Worm (Caenorhabditis elegans) whole organism, L1 larva: ENCODE data around the gene ZC449.7.

Experiments
- C04F5.9 ChIP-seq: sonication (generic microtip); optimal IDR thresholded peaks from 2 replicates; lab custom pipeline; 2016; ENCODE audit warnings: missing genetic modification characterization, missing compliant biosample characterization
- C16A3.4 ChIP-seq: fragments of 150-350 bp; optimal IDR thresholded peaks from 2 replicates; lab custom pipeline; 2014; ENCODE audit warnings: missing biosample characterization, missing genetic modification characterization
- C34B4.2 ChIP-seq: sonication (generic microtip); optimal IDR thresholded peaks from 2 replicates; lab custom pipeline; 2017; ENCODE audit warnings: mild to moderate bottlenecking, missing genetic modification characterization, missing compliant biosample characterization
- F16B12.6 ChIP-seq: fragments of 150-350 bp; optimal IDR thresholded peaks from 2 replicates; lab custom pipeline; 2014; ENCODE audit warnings: missing biosample characterization, missing genetic modification characterization
- Y116A8C.19 ChIP-seq: sonication (generic microtip); optimal IDR thresholded peaks from 2 replicates; lab custom pipeline; 2016; ENCODE audit warnings: missing compliant biosample characterization, missing genetic modification characterization, borderline replicate concordance
- alr-1 ChIP-seq: fragments of 200-800 bp; sonication (Bioruptor generic); optimal IDR thresholded peaks from 2 replicates; lab custom pipeline; 2018; ENCODE audit warnings: borderline replicate concordance, mild to moderate bottlenecking, missing genetic modification characterization, missing compliant biosample characterization
- ceh-82 ChIP-seq, 3 experiments: fragments of 150-350 bp in 1 of 3; sonication (generic microtip) in 2 of 3; optimal IDR thresholded peaks; 2 replicates each; lab custom pipeline; 2014 to 2017; ENCODE audit warnings: missing biosample characterization in 3 of 3, missing genetic modification characterization in 3 of 3
- ceh-88 ChIP-seq: fragments of 200-800 bp; sonication (Bioruptor generic); IDR thresholded peaks from 2 replicates; pipeline ENCODE4 v1.3.6; 2022; ENCODE audit warnings: missing genetic modification characterization, missing compliant biosample characterization
- ceh-90 ChIP-seq: sonication (generic microtip); optimal IDR thresholded peaks from 2 replicates; lab custom pipeline; 2016; ENCODE audit warnings: missing genetic modification characterization, missing compliant biosample characterization
- ces-1 ChIP-seq: fragments of 150-350 bp; optimal IDR thresholded peaks from 2 replicates; lab custom pipeline; 2014; ENCODE audit warnings: missing biosample characterization, missing genetic modification reagents, missing genetic modification characterization
- dpl-1 ChIP-seq, 3 experiments: fragments of 150-350 bp in 2 of 3; sonication (generic microtip) in 1 of 3; optimal IDR thresholded peaks; 2 replicates each; lab custom pipeline; 2014 to 2017; ENCODE audit warnings: missing biosample characterization in 3 of 3, missing genetic modification characterization in 3 of 3, missing genetic modification reagents in 3 of 3
- dsc-1 ChIP-seq: sonication (generic microtip); optimal IDR thresholded peaks from 2 replicates; lab custom pipeline; 2016; ENCODE audit warnings: mild to moderate bottlenecking, missing genetic modification characterization, missing compliant biosample characterization
- efl-1 ChIP-seq, 4 experiments: fragments of 150-350 bp; optimal IDR thresholded peaks in 3 of 4; peaks in 1 of 4; 1 replicate in 1 of 4; 2 replicates in 3 of 4; lab custom pipeline; 2014; ENCODE audit warnings: missing biosample characterization in 2 of 4, missing genetic modification characterization in 2 of 4, missing genetic modification reagents in 2 of 4
- efl-3 ChIP-seq: fragments of 200-800 bp; sonication (Bioruptor generic); optimal IDR thresholded peaks from 2 replicates; lab custom pipeline; 2018; ENCODE audit warnings: mild to moderate bottlenecking, missing genetic modification characterization, missing compliant biosample characterization
- egl-13 ChIP-seq: sonication (generic microtip); optimal IDR thresholded peaks from 2 replicates; lab custom pipeline; 2016; ENCODE audit warnings: missing genotype, missing genetic modification reagents, missing genetic modification characterization, missing compliant biosample characterization
- elt-2 ChIP-seq: sonication (generic microtip); optimal IDR thresholded peaks from 2 replicates; lab custom pipeline; 2016; ENCODE audit warnings: missing genetic modification characterization, mild to moderate bottlenecking, inconsistent platforms, missing compliant biosample characterization, missing genetic modification reagents
- ets-5 ChIP-seq: fragments of 200-800 bp; sonication (Bioruptor generic); IDR thresholded peaks from 2 replicates; pipeline ENCODE4 v1.3.6; 2022; ENCODE audit warnings: missing genetic modification characterization, missing compliant biosample characterization
- fkh-4 ChIP-seq: sonication (generic microtip); optimal IDR thresholded peaks from 2 replicates; lab custom pipeline; 2016; ENCODE audit warnings: missing compliant biosample characterization, missing genetic modification characterization, borderline replicate concordance
- fos-1 ChIP-seq: fragments of 150-350 bp; optimal IDR thresholded peaks from 2 replicates; lab custom pipeline; 2014; ENCODE audit warnings: missing biosample characterization, missing genetic modification characterization
- hlh-17 ChIP-seq: fragments of 200-800 bp; sonication (Bioruptor generic); optimal IDR thresholded peaks from 2 replicates; lab custom pipeline; 2018; ENCODE audit warnings: missing genetic modification characterization, mild to moderate bottlenecking, missing compliant biosample characterization, moderate library complexity, borderline replicate concordance
- hpl-2 ChIP-seq: fragments of 150-350 bp; optimal IDR thresholded peaks from 2 replicates; lab custom pipeline; 2014; ENCODE audit warnings: missing biosample characterization, missing genetic modification reagents, missing genetic modification characterization
- irx-1 ChIP-seq: sonication (generic microtip); optimal IDR thresholded peaks from 2 replicates; lab custom pipeline; 2016; ENCODE audit warnings: missing genetic modification characterization, missing compliant biosample characterization
- isw-1 ChIP-seq: fragments of 200-800 bp; sonication (Bioruptor generic); IDR thresholded peaks from 2 replicates; pipeline ENCODE4 v1.3.6; 2022; ENCODE audit warnings: missing genetic modification characterization, missing compliant biosample characterization
- jun-1 ChIP-seq: fragments of 150-350 bp; optimal IDR thresholded peaks from 2 replicates; lab custom pipeline; 2014; ENCODE audit warnings: missing biosample characterization, missing genetic modification reagents, missing genetic modification characterization
- lin-13 ChIP-seq: fragments of 150-350 bp; optimal IDR thresholded peaks from 2 replicates; lab custom pipeline; 2014; ENCODE audit warnings: missing biosample characterization, missing genetic modification reagents, missing genetic modification characterization
- lin-35 ChIP-seq, 2 experiments: fragments of 150-350 bp; optimal IDR thresholded peaks; 2 replicates each; lab custom pipeline; 2014; ENCODE audit warnings: missing biosample characterization in 2 of 2, missing genetic modification characterization in 2 of 2, missing genetic modification reagents in 2 of 2
- lin-39 ChIP-seq: fragments of 150-350 bp; optimal IDR thresholded peaks from 2 replicates; lab custom pipeline; 2014; ENCODE audit warnings: missing biosample characterization, missing genetic modification reagents, missing genetic modification characterization
- lir-3 ChIP-seq: sonication (generic microtip); optimal IDR thresholded peaks from 2 replicates; lab custom pipeline; 2016; ENCODE audit warnings: mild to moderate bottlenecking, missing genetic modification characterization, moderate library complexity, missing compliant biosample characterization; ENCODE audit not compliant: poor library complexity
- mdl-1 ChIP-seq, 2 experiments: fragments of 150-350 bp; optimal IDR thresholded peaks; 2 replicates each; lab custom pipeline; 2014 to 2017; ENCODE audit warnings: missing biosample characterization in 2 of 2, missing genetic modification characterization in 2 of 2, inconsistent platforms in 1 of 2
- mef-2 ChIP-seq: fragments of 150-350 bp; optimal IDR thresholded peaks from 2 replicates; lab custom pipeline; 2014; ENCODE audit warnings: missing biosample characterization, missing genetic modification characterization
- nhr-11 ChIP-seq: fragments of 150-350 bp; optimal IDR thresholded peaks from 2 replicates; lab custom pipeline; 2014; ENCODE audit warnings: missing biosample characterization, missing genetic modification characterization
- nhr-12 ChIP-seq: sonication (generic microtip); optimal IDR thresholded peaks from 2 replicates; lab custom pipeline; 2017; ENCODE audit warnings: missing biosample characterization, missing genetic modification characterization
- nhr-28 ChIP-seq: fragments of 150-350 bp; optimal IDR thresholded peaks from 2 replicates; lab custom pipeline; 2014; ENCODE audit warnings: missing biosample characterization, missing genetic modification characterization
- nhr-47 ChIP-seq: sonication (generic microtip); optimal IDR thresholded peaks from 2 replicates; lab custom pipeline; 2016; ENCODE audit warnings: mild to moderate bottlenecking, missing genetic modification characterization, moderate library complexity, missing compliant biosample characterization
- nhr-77 ChIP-seq: fragments of 150-350 bp; optimal IDR thresholded peaks from 2 replicates; lab custom pipeline; 2014; ENCODE audit warnings: missing biosample characterization, missing genetic modification characterization
- nhr-84 ChIP-seq: sonication (generic microtip); optimal IDR thresholded peaks from 2 replicates; lab custom pipeline; 2017; ENCODE audit warnings: missing biosample characterization, missing genetic modification characterization
- nhr-85 ChIP-seq: sonication (generic microtip); peaks from one replicate; lab custom pipeline; 2016; ENCODE audit warnings: missing genetic modification characterization, inconsistent platforms, missing compliant biosample characterization
- pag-3 ChIP-seq: sonication (generic microtip); optimal IDR thresholded peaks from 2 replicates; lab custom pipeline; 2017; ENCODE audit warnings: missing genetic modification characterization, mild to moderate bottlenecking, missing compliant biosample characterization, antibody characterized with exemption, borderline replicate concordance; ENCODE audit not compliant: insufficient read depth
- pqm-1 ChIP-seq: sonication (generic microtip); optimal IDR thresholded peaks from 3 replicates; lab custom pipeline; 2017; ENCODE audit warnings: missing biosample characterization, missing genetic modification characterization
- skn-1 ChIP-seq: fragments of 150-350 bp; optimal IDR thresholded peaks from 2 replicates; lab custom pipeline; 2014; ENCODE audit warnings: missing biosample characterization, missing genetic modification characterization
- snpc-4 ChIP-seq: fragments of 150-350 bp; optimal IDR thresholded peaks from 2 replicates; lab custom pipeline; 2014; ENCODE audit warnings: missing biosample characterization, missing genetic modification characterization
- sptf-1 ChIP-seq: fragments of 150-350 bp; optimal IDR thresholded peaks from 2 replicates; lab custom pipeline; 2014; ENCODE audit warnings: missing biosample characterization, missing genetic modification characterization
- sup-37 ChIP-seq: fragments of 200-800 bp; sonication (Bioruptor generic); optimal IDR thresholded peaks from 2 replicates; lab custom pipeline; 2018; ENCODE audit warnings: mild to moderate bottlenecking, missing genetic modification characterization, missing compliant biosample characterization
- tbx-2 ChIP-seq: sonication (generic microtip); optimal IDR thresholded peaks from 2 replicates; lab custom pipeline; 2016; ENCODE audit warnings: missing genetic modification characterization, missing compliant biosample characterization
- tlp-1 ChIP-seq: fragments of 150-350 bp; optimal IDR thresholded peaks from 2 replicates; lab custom pipeline; 2014; ENCODE audit warnings: missing biosample characterization, missing genetic modification characterization
- unc-130 ChIP-seq: fragments of 150-350 bp; optimal IDR thresholded peaks from 2 replicates; lab custom pipeline; 2017; ENCODE audit warnings: missing biosample characterization, missing genetic modification characterization, inconsistent platforms
- unc-30 ChIP-seq: sonication (generic microtip); optimal IDR thresholded peaks from 2 replicates; lab custom pipeline; 2017; ENCODE audit warnings: missing biosample characterization, missing genetic modification characterization
- unc-86 ChIP-seq: sonication (generic microtip); optimal IDR thresholded peaks from 2 replicates; lab custom pipeline; 2016; ENCODE audit warnings: missing genetic modification characterization, missing compliant biosample characterization
- unc-98 ChIP-seq: fragments of 200-800 bp; sonication (Bioruptor generic); IDR thresholded peaks from 2 replicates; pipeline ENCODE4 v1.3.6; 2022; ENCODE audit warnings: missing genetic modification characterization, missing compliant biosample characterization
- zag-1 ChIP-seq: fragments of 150-350 bp; optimal IDR thresholded peaks from 2 replicates; lab custom pipeline; 2014; ENCODE audit warnings: missing biosample characterization, missing genetic modification characterization
- zip-4 ChIP-seq: fragments of 200-800 bp; sonication (Bioruptor generic); optimal IDR thresholded peaks from 2 replicates; lab custom pipeline; 2018; ENCODE audit warnings: mild to moderate bottlenecking, missing genetic modification characterization, moderate library complexity, missing compliant biosample characterization
- ztf-11 ChIP-seq, 2 experiments: sonication (generic microtip); optimal IDR thresholded peaks; 2 replicates each; lab custom pipeline; 2016 to 2017; ENCODE audit warnings: missing genetic modification characterization in 2 of 2, missing biosample characterization in 1 of 2, missing compliant biosample characterization in 1 of 2

ZC449.7 gene

DNA sequence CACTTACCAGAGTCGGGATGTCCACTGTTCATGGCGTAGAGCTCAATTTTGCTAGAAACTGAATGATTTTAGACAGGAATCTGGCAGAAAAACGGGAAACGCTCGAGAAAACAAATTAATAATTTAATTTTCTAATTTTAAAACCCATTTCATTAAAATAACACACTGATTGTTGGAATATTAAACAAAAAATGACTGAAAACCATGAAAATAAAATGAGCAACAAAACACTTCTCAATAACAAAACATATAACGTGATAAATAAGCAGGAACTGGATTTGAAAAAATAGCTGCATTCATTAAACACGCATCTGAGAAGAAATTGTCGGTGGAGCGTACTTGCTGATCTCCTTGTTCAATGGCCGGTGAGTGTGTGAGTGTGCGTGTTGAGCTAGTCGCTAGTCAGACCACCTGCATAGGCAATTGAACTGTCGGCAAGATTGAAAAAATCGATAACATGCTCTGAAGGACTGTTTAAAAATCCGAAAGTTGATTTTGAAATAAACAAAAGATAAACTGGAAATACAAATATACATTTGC lies 16.3 kb upstream of the ZC449.7 start, which contains the start of gene ZC8.6 (continued):
- peak in 1 of 2 experiments; percentile 10 for TF ChIP-seq efl-1 (optimal IDR thresholded peaks at IDR 0.05; lab: Kevin White, UChicago)
- peak; percentile 35 to 88 for TF ChIP-seq efl-1 (GFP tag; optimal IDR thresholded peaks at IDR 0.05 in 1 of 2; lab: Kevin White, UChicago)
- no peak for TF ChIP-seq unc-98 (GFP tag; lab: Robert Waterston, UW)
- no peak for TF ChIP-seq snpc-4 (tag; lab: Kevin White, UChicago)
- TF ChIP-seq nhr-28 = no peak
- no peak for TF ChIP-seq pqm-1 (tag; lab: Kevin White, UChicago)
- TF ChIP-seq nhr-47 (tag; lab: Kevin White, UChicago) = peak; percentile 35
- no peak for TF ChIP-seq isw-1 (GFP tag; lab: Robert Waterston, UW)
- no peak for TF ChIP-seq pag-3 (tag; lab: Kevin White, UChicago)
- no peak for TF ChIP-seq C34B4.2 (tag; lab: Kevin White, UChicago)
- TF ChIP-seq ets-5 (GFP tag; lab: Robert Waterston, UW) = no peak
- TF ChIP-seq unc-130 = no peak
- no peak for TF ChIP-seq zag-1 (tag; lab: Kevin White, UChicago)
- no peak for TF ChIP-seq F16B12.6
- TF ChIP-seq hpl-2 = no peak
- TF ChIP-seq lir-3 (tag; lab: Kevin White, UChicago) = no peak
- no peak for TF ChIP-seq sup-37 (GFP tag; lab: Kevin White, UChicago)
- no peak for TF ChIP-seq C04F5.9 (tag; lab: Kevin White, UChicago)
- TF ChIP-seq sptf-1 (tag; lab: Kevin White, UChicago) = no peak
- no peak for TF ChIP-seq lin-13 (GFP tag; lab: Kevin White, UChicago)
- TF ChIP-seq elt-2 = peak; percentile 4
- no peak for TF ChIP-seq ceh-88
- TF ChIP-seq fos-1 (tag; lab: Kevin White, UChicago) = no peak
- TF ChIP-seq jun-1 (tag; lab: Kevin White, UChicago) = no peak
- TF ChIP-seq dpl-1 (GFP tag; optimal IDR thresholded peaks at IDR 0.05; lab: Kevin White, UChicago) = peak in 1 of 3 experiments; percentile 52
- no peak for TF ChIP-seq nhr-12 (tag; lab: Kevin White, UChicago)
- no peak for TF ChIP-seq nhr-84 (tag; lab: Kevin White, UChicago)
- TF ChIP-seq ceh-90 (tag; lab: Kevin White, UChicago) = no peak
- peak; percentile 18 to 56 for TF ChIP-seq lin-35 (GFP tag; optimal IDR thresholded peaks at IDR 0.05; lab: Kevin White, UChicago)
- no peak for TF ChIP-seq fkh-4 (tag; lab: Kevin White, UChicago)
- no peak for TF ChIP-seq mef-2
- TF ChIP-seq efl-3 (GFP tag; lab: Kevin White, UChicago) = no peak
- TF ChIP-seq dsc-1 (tag; lab: Kevin White, UChicago) = no peak
- no peak for TF ChIP-seq unc-86 (tag; lab: Kevin White, UChicago)
- TF ChIP-seq skn-1 (tag; lab: Kevin White, UChicago) = no peak
- peak; percentile 13 for TF ChIP-seq tbx-2
- no peak for TF ChIP-seq egl-13 (tag; lab: Kevin White, UChicago)
- no peak for TF ChIP-seq alr-1 (tag; lab: Kevin White, UChicago)
- no peak for TF ChIP-seq Y116A8C.19 (tag; lab: Kevin White, UChicago)
- TF ChIP-seq unc-30 = no peak
- TF ChIP-seq irx-1 (tag; lab: Kevin White, UChicago) = no peak
- TF ChIP-seq nhr-77 (tag; lab: Kevin White, UChicago) = peak; percentile 5
- no peak for TF ChIP-seq hlh-17 (GFP tag; lab: Kevin White, UChicago)
- no peak for TF ChIP-seq tlp-1
- no peak for TF ChIP-seq ces-1 (GFP tag; lab: Kevin White, UChicago)
- TF ChIP-seq nhr-85 (tag; lab: Kevin White, UChicago) = no peak
- no peak for TF ChIP-seq lin-39 (tag; lab: Kevin White, UChicago)
- no peak for TF ChIP-seq nhr-11 (tag; lab: Kevin White, UChicago)
- TF ChIP-seq C16A3.4 (tag; lab: Kevin White, UChicago) = peak; percentile 69
- TF ChIP-seq zip-4 = no peak
- peak in 1 of 3 experiments; percentile 44 for TF ChIP-seq ceh-82 (tag; optimal IDR thresholded peaks at IDR 0.05; lab: Kevin White, UChicago)
- TF ChIP-seq ztf-11 (tag; optimal IDR thresholded peaks at IDR 0.05; lab: Kevin White, UChicago) = no peak
- TF ChIP-seq mdl-1 (tag; optimal IDR thresholded peaks at IDR 0.05; lab: Kevin White, UChicago) = peak in 1 of 2 experiments; percentile 36
